Fruit fly (Drosophila melanogaster) whole organism: ENCODE measurements around the gene crok.

Source experiments
- CG8478 ChIP-seq: fragments of >200 bp; optimal IDR thresholded peaks from 2 replicates; lab custom pipeline; 2018; ENCODE audit warnings: inconsistent platforms
- Dll ChIP-seq: fragments of >200 bp; optimal IDR thresholded peaks from 2 replicates; lab custom pipeline; 2017
- EcR ChIP-seq, 2 experiments: fragments of >200 bp; optimal IDR thresholded peaks; 2 replicates each; lab custom pipeline; 2017; ENCODE audit warnings: missing biosample characterization in 2 of 2, missing genetic modification characterization in 2 of 2, missing genetic modification reagents in 2 of 2
- pan ChIP-seq: fragments of >200 bp; optimal IDR thresholded peaks from 2 replicates; lab custom pipeline; 2017
- psq ChIP-seq: fragments of >200 bp; optimal IDR thresholded peaks from 2 replicates; lab custom pipeline; 2017
- usp ChIP-seq: fragments of >200 bp; optimal IDR thresholded peaks from 2 replicates; lab custom pipeline; 2017; ENCODE audit warnings: missing biosample characterization, missing genetic modification characterization, mixed read lengths

The crok gene

DNA sequence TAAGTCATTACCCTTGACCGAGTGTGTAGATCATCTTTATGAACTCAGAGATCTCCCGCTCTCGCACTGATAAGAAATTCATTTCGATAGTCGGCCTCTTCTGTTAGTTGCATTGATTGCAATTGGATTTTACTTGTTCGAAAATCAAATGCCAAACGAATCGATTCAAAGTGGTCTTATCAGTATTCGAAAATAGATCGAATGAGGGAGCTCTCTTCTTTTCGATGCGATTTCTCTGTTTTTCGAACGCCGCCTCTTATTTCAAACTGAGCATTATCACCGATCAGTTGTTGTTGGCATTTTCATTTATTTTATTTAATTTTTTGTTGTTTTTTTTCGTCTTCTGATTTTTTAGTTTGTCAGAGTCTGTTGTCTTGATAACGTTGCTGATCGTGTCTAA, 28.2 kb downstream of the crok start:
- TF ChIP-seq Dll (lab: Kevin White, UChicago) (no peak), CG8478 (no peak), usp (GFP tag; lab: Kevin White, UChicago) (no peak), pan (no peak), psq (lab: Kevin White, UChicago) (no peak), EcR (GFP tag; optimal IDR thresholded peaks at IDR 0.05; lab: Kevin White, UChicago) (no peak)

DNA sequence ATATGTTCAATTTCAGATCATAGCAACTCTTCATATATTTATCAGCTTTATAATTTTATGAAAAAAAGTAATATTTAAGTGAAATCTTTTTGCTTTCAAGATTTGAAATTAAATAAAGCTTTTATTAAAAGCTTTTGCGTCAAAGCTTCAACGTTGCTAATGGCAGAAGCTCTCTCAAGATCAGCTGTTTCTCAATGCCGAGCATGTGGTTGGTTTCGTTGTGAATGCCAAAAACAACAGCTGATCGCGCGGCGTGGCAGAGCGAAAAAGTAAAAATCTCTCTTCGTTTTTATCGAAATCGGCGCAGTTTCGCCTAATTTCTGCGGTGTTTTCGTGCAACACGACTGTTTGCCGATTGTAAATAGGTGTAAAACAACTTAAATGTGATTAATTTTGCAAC, 34.8 kb downstream of the crok start, which contains the start of gene CG31759:
TSS of gene CG31759 (plus strand) at position 161 of the 400 bp plus-strand sequence.
- TF ChIP-seq psq (lab: Kevin White, UChicago), result no peak
- no peak for TF ChIP-seq Dll (lab: Kevin White, UChicago)
- no peak for TF ChIP-seq pan
- no peak for TF ChIP-seq usp (GFP tag; lab: Kevin White, UChicago)
- TF ChIP-seq EcR (GFP tag; optimal IDR thresholded peaks at IDR 0.05; lab: Kevin White, UChicago), result no peak
- no peak for TF ChIP-seq CG8478
